Fruit fly (Drosophila melanogaster): ENCODE measurements around the gene CG13837.

dm6 chr3R:22998623-22999179 is 45.1 kb upstream of the CG13837 start:
- TF ChIP-seq pad (GFP tag; optimal IDR thresholded peaks at IDR 0.05) (no peak), CG33017 (tag; optimal IDR thresholded peaks at IDR 0.05) (no peak), toe (GFP tag; optimal IDR thresholded peaks at IDR 0.05) (no peak), Clk (GFP tag; optimal IDR thresholded peaks at IDR 0.05) (no peak), CG7045 (GFP tag; optimal IDR thresholded peaks at IDR 0.05) (no peak), bab1 (GFP tag; optimal IDR thresholded peaks at IDR 0.05) (no peak), kay (GFP tag; ENCODE audit: borderline replicate concordance) (no peak), Crg-1 (GFP tag; optimal IDR thresholded peaks at IDR 0.05) (no peak), ovo (GFP tag; optimal IDR thresholded peaks at IDR 0.05) (no peak), CG11617 (GFP tag; optimal IDR thresholded peaks at IDR 0.05) (no peak), Mnt (GFP tag; optimal IDR thresholded peaks at IDR 0.05) (no peak), Hr96 (GFP tag; optimal IDR thresholded peaks at IDR 0.05) (no peak), CG1620 (GFP tag; optimal IDR thresholded peaks at IDR 0.05) (no peak), cic (GFP tag; optimal IDR thresholded peaks at IDR 0.05) (no peak)

Data from whole organism, adult.